Fruit fly (Drosophila melanogaster): ENCODE data around the gene Dnaaf5.

The Dnaaf5 gene

DNA sequence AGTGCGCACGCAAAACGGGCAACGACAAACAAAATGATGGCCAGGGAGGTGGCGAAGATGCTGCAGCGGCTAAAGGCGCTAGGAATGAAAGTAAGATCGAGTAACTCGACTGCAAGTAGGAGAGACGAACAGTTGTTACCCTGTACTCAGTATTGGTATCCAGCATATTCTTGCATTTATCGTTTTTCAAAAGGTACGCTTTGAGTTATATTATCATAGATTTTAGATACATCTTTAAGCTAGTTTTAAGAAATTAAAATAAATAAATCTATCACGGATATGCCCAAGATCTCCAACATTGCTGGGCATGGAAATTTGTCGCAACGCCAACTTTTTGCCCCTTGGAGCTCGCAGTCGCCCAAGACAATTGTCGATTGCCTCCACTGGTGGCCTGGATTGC lies 26.3 kb upstream of the Dnaaf5 start (continued):
- TF ChIP-seq disco-r (GFP tag; optimal IDR thresholded peaks at IDR 0.05), result no peak
- TF ChIP-seq Atf-2 (GFP tag; optimal IDR thresholded peaks at IDR 0.05), result no peak
- no peak for TF ChIP-seq Atf3 (GFP tag; optimal IDR thresholded peaks at IDR 0.05)
- no peak for TF ChIP-seq CG10267 (tag; optimal IDR thresholded peaks at IDR 0.05)
- TF ChIP-seq MBD-R2 (GFP tag; IDR thresholded peaks at IDR 0.05), result no peak
- TF ChIP-seq shn (GFP tag; optimal IDR thresholded peaks at IDR 0.05), result no peak
- TF ChIP-seq CTCF (GFP tag; optimal IDR thresholded peaks at IDR 0.05), result no peak
- no peak for TF ChIP-seq CG3065 (GFP tag; optimal IDR thresholded peaks at IDR 0.05)
- no peak for TF ChIP-seq CG8944 (GFP tag; optimal IDR thresholded peaks at IDR 0.05)
- TF ChIP-seq chinmo (GFP tag; IDR thresholded peaks at IDR 0.05; ENCODE audit: partially characterized antibody), result no peak
- no peak; the same call in 1 of the 2 replicates for TF ChIP-seq Rfx (GFP tag; IDR thresholded peaks at IDR 0.05)
- no peak for TF ChIP-seq Gsc (GFP tag; IDR thresholded peaks at IDR 0.05)
- no peak for TF ChIP-seq CG3163 (GFP tag; optimal IDR thresholded peaks at IDR 0.05)
- no peak for TF ChIP-seq ERR (GFP tag; optimal IDR thresholded peaks at IDR 0.05)
- TF ChIP-seq Aef1 (GFP tag; IDR thresholded peaks at IDR 0.05), result peak; percentile 36; the same call in 1 of the 3 replicates
- TF ChIP-seq ranshi (GFP tag; IDR thresholded peaks at IDR 0.05), result 0 out of 2 replicates have a peak, but pooled peaks have one; percentile 16
- no peak for TF ChIP-seq CG17829 (tag; optimal IDR thresholded peaks at IDR 0.05)
- TF ChIP-seq CG1792 (GFP tag; optimal IDR thresholded peaks at IDR 0.05), result no peak
- TF ChIP-seq CG10959 (GFP tag; IDR thresholded peaks at IDR 0.05), result peak; percentile 36; the same call in 1 of the 2 replicates
- peak; percentile 6 for TF ChIP-seq CG2120 (GFP tag; optimal IDR thresholded peaks at IDR 0.05)
- no peak for TF ChIP-seq CHES-1-like (GFP tag; optimal IDR thresholded peaks at IDR 0.05)
- no peak for TF ChIP-seq Stat92E (GFP tag; optimal IDR thresholded peaks at IDR 0.05)
- TF ChIP-seq Hr3 (GFP tag; optimal IDR thresholded peaks at IDR 0.05), result no peak
- no peak for TF ChIP-seq mirr (GFP tag; optimal IDR thresholded peaks at IDR 0.05)
- no peak for TF ChIP-seq CG31224 (GFP tag; IDR thresholded peaks at IDR 0.05)
- TF ChIP-seq CG6175 (GFP tag; IDR thresholded peaks at IDR 0.05), result no peak
- TF ChIP-seq CG12071 (GFP tag; optimal IDR thresholded peaks at IDR 0.05), result no peak
- TF ChIP-seq jumu (GFP tag; optimal IDR thresholded peaks at IDR 0.05), result no peak
- TF ChIP-seq inv (GFP tag; IDR thresholded peaks at IDR 0.05; ENCODE audit: partially characterized antibody), result no peak
- TF ChIP-seq bab2 (GFP tag; optimal IDR thresholded peaks at IDR 0.05), result no peak
- no peak for TF ChIP-seq CG7987 (GFP tag; optimal IDR thresholded peaks at IDR 0.05)
- no peak for TF ChIP-seq CG7271 (tag; optimal IDR thresholded peaks at IDR 0.05)
- TF ChIP-seq CG1024 (GFP tag; IDR thresholded peaks at IDR 0.05), result no peak
- no peak for TF ChIP-seq E2f1 (GFP tag; IDR thresholded peaks at IDR 0.05)
- no peak for TF ChIP-seq kni (GFP tag; optimal IDR thresholded peaks at IDR 0.05)
- TF ChIP-seq CG13624 (GFP tag; optimal IDR thresholded peaks at IDR 0.05), result no peak
- no peak for TF ChIP-seq CG31365 (tag; optimal IDR thresholded peaks at IDR 0.05)
- TF ChIP-seq Hsf (GFP tag; optimal IDR thresholded peaks at IDR 0.05), result no peak
- no peak for TF ChIP-seq btn (GFP tag; optimal IDR thresholded peaks at IDR 0.05)
- no peak for TF ChIP-seq BEAF-32 (GFP tag; optimal IDR thresholded peaks at IDR 0.05)
- no peak for TF ChIP-seq gfzf (GFP tag; optimal IDR thresholded peaks at IDR 0.05)
- no peak for TF ChIP-seq CG14441 (GFP tag; IDR thresholded peaks at IDR 0.05)
- peak; percentile 42 for TF ChIP-seq CG6689 (GFP tag; IDR thresholded peaks at IDR 0.05)
- no peak for TF ChIP-seq CG6654 (GFP tag; optimal IDR thresholded peaks at IDR 0.05)
- no peak for TF ChIP-seq trh (GFP tag; optimal IDR thresholded peaks at IDR 0.05)
- TF ChIP-seq CG15696 (tag; optimal IDR thresholded peaks at IDR 0.05), result no peak
- TF ChIP-seq CG17568 (GFP tag; optimal IDR thresholded peaks at IDR 0.05), result no peak
- TF ChIP-seq ATbp (GFP tag; optimal IDR thresholded peaks at IDR 0.05), result no peak
- TF ChIP-seq dysf (GFP tag; IDR thresholded peaks at IDR 0.05), result peak; percentile 53; the same call in 2 of the 3 replicates
- TF ChIP-seq crc (GFP tag; optimal IDR thresholded peaks at IDR 0.05), result no peak
- TF ChIP-seq E2f2 (GFP tag; IDR thresholded peaks at IDR 0.05), result 0 out of 2 replicates have a peak, but pooled peaks have one; percentile 7
- no peak for TF ChIP-seq nerfin-2 (GFP tag; IDR thresholded peaks at IDR 0.05; ENCODE audit: partially characterized antibody)
- TF ChIP-seq Sin3A (optimal IDR thresholded peaks at IDR 0.05), result no peak
